Worm (Caenorhabditis elegans) whole organism, L1 larva: Measurements from ENCODE around the gene ZK813.6.

ENCODE experiments used
- egl-27 ChIP-seq, 2 experiments: fragments of 150-350 bp in 1 of 2; sonication (generic microtip); optimal IDR thresholded peaks; 3 replicates each; lab custom pipeline; 2017 to 2018; ENCODE audit warnings: missing biosample characterization in 2 of 2, missing genetic modification characterization in 2 of 2, missing genetic modification reagents in 2 of 2
- nhr-12 ChIP-seq: sonication (generic microtip); optimal IDR thresholded peaks from 2 replicates; lab custom pipeline; 2017; ENCODE audit warnings: missing biosample characterization, missing genetic modification characterization

DNA sequence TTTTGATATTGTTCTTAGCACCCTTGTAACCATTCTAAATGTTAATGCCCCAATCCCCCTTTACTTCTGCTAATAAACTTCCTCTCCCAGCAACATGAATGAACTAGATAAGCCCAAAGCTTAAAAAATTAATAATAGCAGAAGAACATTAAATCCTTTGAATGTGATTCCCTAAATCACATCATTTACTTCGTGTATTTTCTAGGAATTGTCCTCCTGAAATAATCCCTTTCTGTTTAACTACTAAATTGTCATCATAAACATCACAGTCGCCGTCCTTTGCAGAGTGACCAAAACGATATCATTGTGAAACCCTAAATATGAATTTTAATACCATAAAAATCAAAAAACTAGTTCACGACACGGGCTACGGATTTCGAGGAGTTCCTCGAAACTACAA, 8.6 kb upstream of the ZK813.6 start:
- TF ChIP-seq nhr-12 (tag; lab: Kevin White, UChicago) (no peak), egl-27 (tag; optimal IDR thresholded peaks at IDR 0.05; lab: Kevin White, UChicago) (no peak)
